Fruit fly (Drosophila melanogaster) Kc167 (cell line): Measurements from ENCODE around the gene PGRP-SB1.

ENCODE experiments used
- Myc ChIP-seq: fragments of >200 bp; optimal IDR thresholded peaks from 2 replicates; lab custom pipeline; 2017; ENCODE audit warnings: missing external identifiers
- Sin3A ChIP-seq: fragments of >200 bp; optimal IDR thresholded peaks from 2 replicates; lab custom pipeline; 2018; ENCODE audit warnings: missing external identifiers
- h ChIP-seq: fragments of >200 bp; optimal IDR thresholded peaks from 3 replicates; lab custom pipeline; 2018; ENCODE audit warnings: missing external identifiers
- insv ChIP-seq: fragments of >200 bp; optimal IDR thresholded peaks from 3 replicates; lab custom pipeline; 2018; ENCODE audit warnings: missing external identifiers
- psq ChIP-seq: fragments of >200 bp; optimal IDR thresholded peaks from 2 replicates; lab custom pipeline; 2017; ENCODE audit warnings: missing external identifiers
- ttk ChIP-seq: sonication (Bioruptor generic); optimal IDR thresholded peaks from 2 replicates; lab custom pipeline; 2017; ENCODE audit warnings: missing external identifiers

PGRP-SB1 gene

DNA sequence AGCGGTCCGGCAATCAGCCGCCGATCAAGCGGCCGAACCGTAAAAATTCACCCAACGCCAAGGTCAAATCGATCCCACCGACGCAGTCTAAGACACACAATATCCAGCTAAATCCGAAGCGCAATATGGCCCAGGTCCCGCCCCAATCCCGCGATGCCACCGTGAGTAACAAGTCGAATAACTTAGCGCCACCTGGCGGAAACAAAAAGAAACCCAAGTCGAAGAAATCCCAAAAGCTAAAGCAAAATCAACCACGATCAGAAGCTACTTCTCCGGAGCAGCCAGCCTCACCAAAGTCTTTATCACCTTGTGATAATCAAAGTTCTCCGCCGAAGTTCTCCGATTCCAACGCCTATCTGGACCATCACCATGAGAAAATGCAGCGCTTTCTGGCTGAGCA is 22.2 kb downstream of the PGRP-SB1 start:
- TF ChIP-seq h (lab: Kevin White, UChicago), result no peak
- TF ChIP-seq Sin3A (lab: Kevin White, UChicago), result no peak
- no peak for TF ChIP-seq ttk (lab: Kevin White, UChicago)
- TF ChIP-seq psq (lab: Kevin White, UChicago), result no peak
- TF ChIP-seq Myc (lab: Kevin White, UChicago), result no peak
- TF ChIP-seq insv, result no peak

dm6 chr3L:16704673-16705072 is 23.1 kb downstream of the PGRP-SB1 start, which contains the start of gene CG9692:
Gene CG9692 (plus strand): TSS chr3L:16704973.
- TF ChIP-seq h (lab: Kevin White, UChicago) (no peak), Myc (lab: Kevin White, UChicago) (no peak), Sin3A (lab: Kevin White, UChicago) (no peak), insv (no peak), psq (lab: Kevin White, UChicago) (no peak), ttk (lab: Kevin White, UChicago) (no peak)

DNA sequence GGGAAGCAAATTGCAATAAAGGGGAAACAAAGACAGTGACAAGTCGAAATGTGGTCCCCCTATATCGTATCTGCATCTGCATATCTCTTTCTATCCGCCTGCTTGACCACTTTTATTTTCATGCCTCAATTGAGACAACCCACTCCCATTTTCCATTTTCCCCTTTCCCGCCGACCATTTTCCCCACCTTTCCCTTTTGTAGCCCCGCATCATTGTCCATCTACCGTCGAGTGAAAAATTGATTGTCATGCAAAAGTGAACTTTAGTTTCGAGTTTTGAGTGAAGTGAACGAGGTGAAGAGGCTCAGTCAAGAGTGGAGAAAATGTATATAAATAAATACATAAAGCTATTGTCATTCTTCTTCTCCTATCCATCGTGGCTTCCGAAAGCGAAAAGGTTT is 23.5 kb downstream of the PGRP-SB1 start:
- TF ChIP-seq insv (no peak), Sin3A (lab: Kevin White, UChicago) (no peak), h (lab: Kevin White, UChicago) (no peak), ttk (lab: Kevin White, UChicago) (no peak), Myc (lab: Kevin White, UChicago) (no peak), psq (lab: Kevin White, UChicago) (no peak)

DNA sequence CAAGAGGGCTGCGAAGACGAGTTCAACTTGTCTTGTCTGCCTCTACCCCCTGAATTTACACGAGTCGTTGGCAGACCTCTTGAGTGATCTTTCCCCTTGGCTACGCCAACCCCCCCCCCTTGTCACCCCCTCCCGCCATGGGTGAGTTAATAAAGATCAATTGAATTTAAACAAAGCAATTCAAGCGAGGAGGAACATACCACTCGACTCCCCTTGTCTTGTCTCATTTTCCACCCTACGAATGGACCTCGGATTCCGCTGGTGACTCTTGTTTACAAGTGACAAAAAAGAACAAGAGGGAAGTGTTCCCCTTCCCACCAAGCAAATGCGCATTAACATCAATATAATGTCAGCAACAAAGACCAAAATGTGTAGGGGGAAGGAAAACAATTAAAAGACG is 24.9 kb downstream of the PGRP-SB1 start:
- TF ChIP-seq h (lab: Kevin White, UChicago), result no peak
- TF ChIP-seq Sin3A (lab: Kevin White, UChicago), result no peak
- TF ChIP-seq psq (lab: Kevin White, UChicago), result no peak
- TF ChIP-seq Myc (lab: Kevin White, UChicago), result no peak
- TF ChIP-seq insv, result no peak

DNA sequence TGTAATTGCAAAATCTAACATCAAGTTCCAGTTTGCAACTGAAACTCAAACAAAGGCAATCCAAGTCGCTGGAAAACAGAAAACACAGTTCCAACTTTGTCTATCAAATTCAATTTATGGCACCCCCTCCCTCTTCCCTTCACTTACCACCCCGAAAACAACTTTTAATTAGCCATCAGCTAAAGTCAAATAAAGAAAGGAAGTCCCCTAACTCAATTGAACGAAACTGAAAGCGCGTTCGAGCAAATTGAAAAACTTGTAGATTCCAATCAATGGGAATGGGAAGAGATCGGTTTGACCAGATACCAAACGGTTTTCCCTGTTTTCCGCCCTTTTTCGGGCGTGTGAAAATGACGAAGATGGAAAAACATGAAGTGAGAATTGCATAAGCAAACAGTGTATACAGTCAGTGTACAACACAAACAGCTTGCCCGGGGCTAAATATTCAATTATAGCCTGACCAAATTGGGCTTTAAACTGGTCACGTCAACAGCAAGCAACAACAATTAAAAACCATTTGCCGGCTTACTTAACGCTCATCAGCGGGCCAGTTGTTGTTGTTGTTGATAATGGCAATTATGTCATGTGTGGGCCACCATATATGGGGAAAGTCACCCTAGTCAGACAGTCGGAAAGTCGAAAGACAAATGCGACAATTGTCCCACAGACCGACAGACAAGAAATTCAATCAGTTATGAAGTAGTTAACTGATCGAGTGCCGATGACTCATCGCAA is 28.3 kb downstream of the PGRP-SB1 start:
- TF ChIP-seq Sin3A (lab: Kevin White, UChicago) (no peak), ttk (lab: Kevin White, UChicago) (no peak), psq (lab: Kevin White, UChicago) (no peak), insv (no peak), h (lab: Kevin White, UChicago) (no peak), Myc (lab: Kevin White, UChicago) (no peak)

dm6 chr3L:16698089-16698488 is 29.7 kb downstream of the PGRP-SB1 start:
- TF ChIP-seq h (lab: Kevin White, UChicago) (no peak), Sin3A (lab: Kevin White, UChicago) (no peak)

DNA sequence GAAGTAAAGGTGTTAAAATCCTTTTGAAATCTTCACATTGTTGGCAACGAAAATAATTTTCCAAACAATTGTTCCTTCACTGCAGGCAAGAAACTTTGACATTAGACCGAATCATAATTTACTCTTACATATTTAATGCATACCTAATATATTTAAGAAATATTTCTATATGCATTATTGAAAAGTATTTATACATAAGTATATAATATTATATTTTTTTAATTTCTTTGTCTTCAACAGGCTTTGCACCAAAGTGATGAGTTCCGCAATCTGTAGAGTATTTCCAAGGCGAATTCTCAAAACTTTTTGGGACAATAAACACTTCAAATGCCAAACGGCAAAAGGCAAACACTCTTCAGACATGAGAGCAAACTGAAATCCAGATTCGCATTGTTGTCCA is 30.7 kb downstream of the PGRP-SB1 start:
- TF ChIP-seq insv (no peak), Myc (lab: Kevin White, UChicago) (no peak), psq (lab: Kevin White, UChicago) (no peak), ttk (lab: Kevin White, UChicago) (no peak), h (lab: Kevin White, UChicago) (no peak), Sin3A (lab: Kevin White, UChicago) (no peak)

dm6 chr3L:16695076-16695847 is 32.5 kb downstream of the PGRP-SB1 start:
- TF ChIP-seq Myc (lab: Kevin White, UChicago) (no peak), psq (lab: Kevin White, UChicago) (no peak), ttk (lab: Kevin White, UChicago) (no peak), Sin3A (lab: Kevin White, UChicago) (no peak), insv (no peak), h (lab: Kevin White, UChicago) (no peak)

DNA sequence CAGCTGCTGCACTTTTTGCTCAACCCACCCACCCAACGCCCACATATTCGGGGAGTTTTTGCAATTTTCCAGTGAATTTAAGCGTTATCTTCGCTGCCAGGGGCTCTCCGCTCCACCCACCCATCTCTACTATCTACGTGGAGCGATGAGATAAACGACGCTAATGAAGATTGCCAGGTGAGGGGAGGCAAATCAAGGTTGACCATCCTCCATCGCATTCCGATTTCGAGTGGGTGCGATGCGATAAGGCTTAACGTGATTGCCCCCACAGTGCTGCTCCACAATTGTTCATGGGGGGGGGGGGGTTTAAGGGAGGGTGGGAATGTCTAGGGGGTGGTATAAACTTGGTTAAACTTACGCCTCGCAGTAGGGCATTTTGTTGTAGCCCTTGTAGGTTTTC is 33.9 kb downstream of the PGRP-SB1 start:
- TF ChIP-seq psq (lab: Kevin White, UChicago) (no peak), Myc (lab: Kevin White, UChicago) (no peak), Sin3A (lab: Kevin White, UChicago) (no peak), ttk (lab: Kevin White, UChicago) (no peak), h (lab: Kevin White, UChicago) (no peak), insv (no peak)

DNA sequence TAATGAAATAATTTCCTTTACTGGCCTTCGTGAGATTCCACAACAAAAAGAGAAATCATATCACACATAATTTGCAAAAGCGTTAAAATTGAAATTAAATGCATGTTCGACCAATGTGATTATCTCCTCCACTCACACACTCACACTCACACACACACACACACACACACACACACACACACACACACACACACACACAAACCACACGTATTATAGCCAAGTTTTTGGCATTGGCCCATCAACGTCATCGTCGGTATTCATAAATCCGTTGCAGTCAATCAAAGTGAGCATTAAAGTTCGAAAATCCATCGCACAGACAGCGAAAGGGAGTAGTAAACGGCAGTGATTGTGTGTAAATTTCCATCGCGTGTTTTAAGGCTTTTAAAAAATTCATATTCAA is 37.7 kb downstream of the PGRP-SB1 start:
- TF ChIP-seq ttk (lab: Kevin White, UChicago) (no peak), psq (lab: Kevin White, UChicago) (no peak), Myc (lab: Kevin White, UChicago) (no peak), insv (no peak), h (lab: Kevin White, UChicago) (no peak), Sin3A (lab: Kevin White, UChicago) (no peak)

DNA sequence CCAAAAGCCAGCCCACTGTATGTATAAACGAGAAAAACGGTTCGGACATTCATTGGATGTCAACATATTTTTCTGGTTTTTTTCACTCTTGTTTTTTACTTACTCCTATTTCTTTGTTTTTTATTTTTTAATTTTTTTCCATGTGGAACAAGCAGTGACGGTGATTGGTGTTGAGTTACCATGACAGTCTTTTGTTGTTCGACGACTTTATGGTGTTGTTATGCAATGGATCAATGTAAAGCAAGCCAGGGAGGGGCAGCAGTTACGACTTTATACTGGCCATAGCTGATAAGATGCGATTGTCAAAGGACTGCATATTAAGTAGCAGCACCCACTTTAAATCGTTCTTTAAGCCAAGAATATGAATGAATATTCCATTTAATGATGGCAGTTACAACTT is 38.3 kb downstream of the PGRP-SB1 start:
- no peak for TF ChIP-seq insv
- no peak for TF ChIP-seq psq (lab: Kevin White, UChicago)
- no peak for TF ChIP-seq Sin3A (lab: Kevin White, UChicago)
- TF ChIP-seq Myc (lab: Kevin White, UChicago), result no peak
- TF ChIP-seq h (lab: Kevin White, UChicago), result no peak
- TF ChIP-seq ttk (lab: Kevin White, UChicago), result no peak

- TF ChIP-seq insv, result no peak
These were observed 44.8 kb downstream of the PGRP-SB1 start for dm6 chr3L:16683007-16683406.
